Worm (Caenorhabditis elegans): ENCODE results near the gene K04A8.19.

Gene K04A8.19

ce11 chrV:6551707-6552390 lies 2.4 kb downstream of the K04A8.19 start, which contains the start of gene twk-10:
Gene twk-10, plus strand, starts transcription at chrV:6552340.
- TF ChIP-seq tbx-11 (GFP tag; IDR thresholded peaks at IDR 0.05) (no peak), ets-7 (tag; optimal IDR thresholded peaks at IDR 0.05) (no peak), tbx-37 (GFP tag; conservative IDR thresholded peaks at IDR 0.05) (0 out of 2 replicates have a peak, but pooled peaks have one; percentile 39), ama-1 (optimal IDR thresholded peaks at IDR 0.05) (no peak), flt-1 (GFP tag; IDR thresholded peaks at IDR 0.05) (peak; percentile 48), ceh-36 (tag; optimal IDR thresholded peaks at IDR 0.05) (peak; percentile 23), F13C5.2 (tag; optimal IDR thresholded peaks at IDR 0.05) (no peak), scrt-1 (GFP tag; IDR thresholded peaks at IDR 0.05) (peak; percentile 62; the same call in 1 of the 2 replicates), sea-1 (GFP tag; conservative IDR thresholded peaks at IDR 0.05) (no peak), tra-4 (tag; optimal IDR thresholded peaks at IDR 0.05) (no peak), ceh-13 (GFP tag; optimal IDR thresholded peaks at IDR 0.05) (no peak)

DNA sequence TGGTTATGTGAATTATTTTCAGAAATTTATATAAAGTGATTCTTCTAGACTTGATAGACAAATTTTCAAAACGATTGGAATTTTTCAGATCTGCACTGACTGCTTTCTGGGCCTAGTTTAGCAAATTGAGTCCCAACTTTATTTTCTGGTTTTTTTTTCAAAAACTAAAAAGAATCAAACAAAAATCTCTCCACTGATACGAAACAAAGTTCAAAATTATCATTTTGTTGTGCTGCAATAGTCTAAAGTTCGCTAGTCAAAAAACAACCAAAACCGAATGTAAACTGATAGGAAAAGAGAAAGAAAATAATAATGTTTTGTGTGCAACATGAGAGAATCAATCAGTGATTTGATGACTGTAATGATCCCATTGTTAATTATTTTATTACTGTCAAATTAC lies 4.3 kb downstream of the K04A8.19 start, which contains the start of gene lipl-4:
TSS of gene lipl-4 (plus strand) at position 301 of the 400 bp plus-strand sequence.
- no peak for TF ChIP-seq tra-4 (tag; optimal IDR thresholded peaks at IDR 0.05)
- no peak for TF ChIP-seq ceh-13 (GFP tag; optimal IDR thresholded peaks at IDR 0.05)
- TF ChIP-seq flt-1 (GFP tag; IDR thresholded peaks at IDR 0.05), result no peak
- TF ChIP-seq tbx-37 (GFP tag; conservative IDR thresholded peaks at IDR 0.05), result no peak
- no peak for TF ChIP-seq B0310.2 (tag; optimal IDR thresholded peaks at IDR 0.05)
- TF ChIP-seq aly-1 (tag; optimal IDR thresholded peaks at IDR 0.05), result no peak
- TF ChIP-seq ets-7 (tag; optimal IDR thresholded peaks at IDR 0.05), result no peak

- TF ChIP-seq tra-4 (tag; optimal IDR thresholded peaks at IDR 0.05) (no peak), tbx-11 (GFP tag; IDR thresholded peaks at IDR 0.05) (no peak), hmg-4 (GFP tag; optimal IDR thresholded peaks at IDR 0.05) (no peak), ama-1 (optimal IDR thresholded peaks at IDR 0.05) (no peak), B0310.2 (tag; optimal IDR thresholded peaks at IDR 0.05) (no peak), scrt-1 (GFP tag; IDR thresholded peaks at IDR 0.05) (no peak), F13C5.2 (tag; optimal IDR thresholded peaks at IDR 0.05) (no peak), sea-1 (GFP tag; conservative IDR thresholded peaks at IDR 0.05) (no peak), hmbx-1 (tag; optimal IDR thresholded peaks at IDR 0.05) (no peak), hnd-1 (tag; optimal IDR thresholded peaks at IDR 0.05) (no peak), aly-1 (tag; optimal IDR thresholded peaks at IDR 0.05) (no peak), ets-7 (tag; optimal IDR thresholded peaks at IDR 0.05) (no peak), ceh-13 (GFP tag; optimal IDR thresholded peaks at IDR 0.05) (no peak), ceh-36 (tag; optimal IDR thresholded peaks at IDR 0.05) (no peak), pes-1 (GFP tag; IDR thresholded peaks at IDR 0.05) (no peak)
Measured at ce11 chrV:6549148-6549547, 5.1 kb downstream of the K04A8.19 start, which contains the start of gene K04A8.20. Gene K04A8.20, plus strand, starts transcription at chrV:6549448.

DNA sequence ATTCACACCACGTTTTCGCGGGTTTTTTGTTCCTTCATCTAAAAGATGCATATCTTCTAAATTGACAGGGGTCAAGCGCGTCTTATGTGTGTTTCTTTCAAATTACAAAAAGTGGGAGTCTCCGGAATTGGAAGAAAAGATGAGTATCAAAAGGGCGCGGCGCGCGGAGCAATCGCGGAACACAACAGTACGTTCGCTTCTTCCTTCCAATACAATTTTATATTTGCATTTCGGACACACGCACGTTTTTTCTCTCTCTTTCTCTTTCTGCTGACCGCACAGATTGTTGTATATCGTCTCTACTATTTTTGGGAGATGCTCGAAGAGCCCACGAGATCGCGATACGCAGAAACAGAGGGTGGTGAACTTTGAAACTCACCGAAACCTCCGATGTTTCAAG lies 5.9 kb downstream of the K04A8.19 start:
- no peak for TF ChIP-seq ets-7 (tag; optimal IDR thresholded peaks at IDR 0.05)
- TF ChIP-seq aly-1 (tag; optimal IDR thresholded peaks at IDR 0.05), result no peak
- no peak for TF ChIP-seq hmbx-1 (tag; optimal IDR thresholded peaks at IDR 0.05)
- no peak for TF ChIP-seq tbx-11 (GFP tag; IDR thresholded peaks at IDR 0.05)
- TF ChIP-seq ceh-13 (GFP tag; optimal IDR thresholded peaks at IDR 0.05), result no peak
- no peak for TF ChIP-seq flt-1 (GFP tag; IDR thresholded peaks at IDR 0.05)
- TF ChIP-seq scrt-1 (GFP tag; IDR thresholded peaks at IDR 0.05), result no peak
- no peak for TF ChIP-seq B0310.2 (tag; optimal IDR thresholded peaks at IDR 0.05)
- TF ChIP-seq tbx-37 (GFP tag; conservative IDR thresholded peaks at IDR 0.05), result no peak
- no peak for TF ChIP-seq hnd-1 (tag; optimal IDR thresholded peaks at IDR 0.05)
- TF ChIP-seq hmg-4 (GFP tag; optimal IDR thresholded peaks at IDR 0.05), result no peak
- TF ChIP-seq sea-1 (GFP tag; conservative IDR thresholded peaks at IDR 0.05), result no peak
- TF ChIP-seq ceh-36 (tag; optimal IDR thresholded peaks at IDR 0.05), result no peak
- TF ChIP-seq tra-4 (tag; optimal IDR thresholded peaks at IDR 0.05), result no peak
- no peak for TF ChIP-seq ama-1 (optimal IDR thresholded peaks at IDR 0.05)
- no peak for TF ChIP-seq F13C5.2 (tag; optimal IDR thresholded peaks at IDR 0.05)
- no peak for TF ChIP-seq pes-1 (GFP tag; IDR thresholded peaks at IDR 0.05)

DNA sequence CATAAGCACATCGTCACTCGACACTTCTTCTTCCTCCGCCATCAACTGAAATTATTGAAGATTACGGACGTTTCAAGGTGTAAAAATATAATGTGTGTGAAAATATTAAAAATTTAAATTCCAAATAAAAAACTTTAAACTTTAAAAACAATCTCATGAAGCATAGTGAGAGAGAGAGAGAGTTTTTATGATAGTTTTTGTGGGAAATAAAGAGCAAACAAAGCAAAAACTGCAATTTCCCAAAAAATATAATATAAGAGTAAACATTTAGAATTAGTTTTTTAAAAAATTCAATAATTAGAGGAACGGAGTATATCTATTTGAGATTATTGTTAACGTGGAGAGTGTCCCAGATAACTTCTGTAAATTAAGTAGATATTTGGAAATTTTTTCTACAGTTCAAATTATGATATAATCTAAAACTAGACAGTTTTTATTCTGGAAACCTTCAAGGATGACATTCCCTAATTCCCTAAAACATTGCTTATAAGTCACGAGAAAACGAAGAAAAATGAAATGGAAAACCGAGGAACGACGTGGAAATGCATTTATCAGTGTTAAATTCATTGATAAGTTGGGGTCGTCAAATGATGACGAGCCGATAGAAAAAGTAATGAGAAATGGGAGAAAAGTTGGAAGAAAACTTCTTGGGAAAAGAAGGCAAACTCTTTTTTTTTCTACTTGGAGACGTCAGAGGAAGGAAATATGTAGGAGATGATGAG lies 7.6 kb downstream of the K04A8.19 start, which contains the start of gene dre-1:
TSS of gene dre-1 (minus strand) at position 51 of the 722 bp plus-strand sequence.
- no peak for TF ChIP-seq ama-1 (optimal IDR thresholded peaks at IDR 0.05)
- TF ChIP-seq F13C5.2 (tag; optimal IDR thresholded peaks at IDR 0.05), result no peak
- TF ChIP-seq ceh-13 (GFP tag; optimal IDR thresholded peaks at IDR 0.05), result no peak
- TF ChIP-seq aly-1 (tag; optimal IDR thresholded peaks at IDR 0.05), result no peak
- TF ChIP-seq hmbx-1 (tag; optimal IDR thresholded peaks at IDR 0.05), result no peak
- no peak for TF ChIP-seq B0310.2 (tag; optimal IDR thresholded peaks at IDR 0.05)
- no peak for TF ChIP-seq hnd-1 (tag; optimal IDR thresholded peaks at IDR 0.05)
- no peak for TF ChIP-seq sea-1 (GFP tag; conservative IDR thresholded peaks at IDR 0.05)
- TF ChIP-seq scrt-1 (GFP tag; IDR thresholded peaks at IDR 0.05), result no peak
- no peak for TF ChIP-seq hmg-4 (GFP tag; optimal IDR thresholded peaks at IDR 0.05)
- no peak for TF ChIP-seq tbx-37 (GFP tag; conservative IDR thresholded peaks at IDR 0.05)
- no peak for TF ChIP-seq ceh-36 (tag; optimal IDR thresholded peaks at IDR 0.05)
- TF ChIP-seq flt-1 (GFP tag; IDR thresholded peaks at IDR 0.05), result no peak

- TF ChIP-seq F13C5.2 (tag; optimal IDR thresholded peaks at IDR 0.05) (no peak), hmg-4 (GFP tag; optimal IDR thresholded peaks at IDR 0.05) (peak; percentile 35)
Measured at ce11 chrV:6544999-6545398, 9.2 kb downstream of the K04A8.19 start.

- no peak for TF ChIP-seq hnd-1 (tag; optimal IDR thresholded peaks at IDR 0.05)
- no peak for TF ChIP-seq ceh-36 (tag; optimal IDR thresholded peaks at IDR 0.05)
- no peak for TF ChIP-seq ceh-13 (GFP tag; optimal IDR thresholded peaks at IDR 0.05)
- TF ChIP-seq tbx-37 (GFP tag; conservative IDR thresholded peaks at IDR 0.05), result no peak
- TF ChIP-seq ets-7 (tag; optimal IDR thresholded peaks at IDR 0.05), result no peak
- peak; percentile 11 for TF ChIP-seq hmg-4 (GFP tag; optimal IDR thresholded peaks at IDR 0.05)
- TF ChIP-seq sea-1 (GFP tag; conservative IDR thresholded peaks at IDR 0.05), result no peak
Measured at ce11 chrV:6541875-6542274, 12.3 kb downstream of the K04A8.19 start.
